Fruit fly (Drosophila melanogaster) whole organism: Measurements from ENCODE around the gene Ser6.

Experiments
- CG8478 ChIP-seq: fragments of >200 bp; optimal IDR thresholded peaks from 2 replicates; lab custom pipeline; 2018; ENCODE audit warnings: inconsistent platforms
- Dll ChIP-seq: fragments of >200 bp; optimal IDR thresholded peaks from 2 replicates; lab custom pipeline; 2017
- EcR ChIP-seq, 2 experiments: fragments of >200 bp; optimal IDR thresholded peaks; 2 replicates each; lab custom pipeline; 2017; ENCODE audit warnings: missing biosample characterization in 2 of 2, missing genetic modification characterization in 2 of 2, missing genetic modification reagents in 2 of 2
- pan ChIP-seq: fragments of >200 bp; optimal IDR thresholded peaks from 2 replicates; lab custom pipeline; 2017
- psq ChIP-seq: fragments of >200 bp; optimal IDR thresholded peaks from 2 replicates; lab custom pipeline; 2017
- usp ChIP-seq: fragments of >200 bp; optimal IDR thresholded peaks from 2 replicates; lab custom pipeline; 2017; ENCODE audit warnings: missing biosample characterization, missing genetic modification characterization, mixed read lengths

Gene Ser6

DNA sequence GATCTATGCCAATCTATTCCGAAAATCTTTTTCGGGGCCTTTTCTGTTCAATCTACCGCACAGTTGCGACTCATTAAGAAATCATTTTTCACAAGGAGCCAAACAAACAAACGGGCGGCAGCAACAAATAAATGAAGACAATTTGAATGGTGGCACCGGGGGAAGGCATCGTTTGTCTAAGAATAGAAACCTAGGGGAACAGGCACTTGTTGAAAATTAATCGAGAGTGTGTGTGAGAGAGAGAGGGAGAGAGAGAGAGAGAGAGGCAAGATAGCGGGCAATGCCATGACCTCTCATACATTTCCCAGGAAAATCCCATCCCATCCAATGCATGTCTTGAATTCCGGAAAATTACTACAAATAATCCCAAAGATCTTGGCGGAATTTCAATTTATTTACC lies 46.9 kb downstream of the Ser6 start:
- no peak for TF ChIP-seq psq (lab: Kevin White, UChicago)
- TF ChIP-seq CG8478 (lab: Kevin White, UChicago), result no peak
- TF ChIP-seq EcR (GFP tag; optimal IDR thresholded peaks at IDR 0.05; lab: Kevin White, UChicago), result no peak
- TF ChIP-seq usp (GFP tag; lab: Kevin White, UChicago), result no peak
- TF ChIP-seq pan, result no peak
- no peak for TF ChIP-seq Dll (lab: Kevin White, UChicago)
